Fruit fly (Drosophila melanogaster): Measurements from ENCODE around the gene CG5355.

DNA sequence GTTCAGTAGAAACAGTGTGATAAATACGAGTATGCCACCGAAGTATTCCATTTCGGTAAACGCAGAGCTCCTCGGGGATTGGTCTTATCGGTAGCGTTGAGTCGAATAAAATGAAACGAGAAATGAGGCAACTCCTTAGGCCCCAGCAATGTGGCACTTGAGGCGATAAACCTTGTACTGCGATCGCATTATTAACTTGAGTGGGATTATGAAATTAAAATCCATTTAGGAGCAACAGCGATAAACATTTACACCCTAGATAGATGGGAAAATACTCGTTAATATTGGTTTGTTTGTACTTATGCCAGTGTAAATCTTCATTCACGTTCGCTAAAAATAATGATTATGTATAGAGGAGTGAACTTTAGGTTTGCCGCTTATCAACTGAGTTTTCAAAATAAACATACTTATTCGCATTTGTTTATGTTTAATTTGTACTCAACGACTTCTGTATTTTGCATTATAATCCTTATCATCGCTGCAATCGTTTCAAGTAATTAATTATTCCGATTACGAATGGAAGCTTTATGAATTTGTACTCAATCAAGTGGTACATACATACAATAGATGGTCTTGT is 42.8 kb upstream of the CG5355 start:
- no peak for TF ChIP-seq dsx (GFP tag; optimal IDR thresholded peaks at IDR 0.05; ENCODE audit: poor library complexity, severe bottlenecking)
- TF ChIP-seq Hr39 (GFP tag; optimal IDR thresholded peaks at IDR 0.05): no peak
- no peak for TF ChIP-seq Gug (GFP tag; IDR thresholded peaks at IDR 0.05)
- TF ChIP-seq dac (GFP tag; optimal IDR thresholded peaks at IDR 0.05): no peak
- TF ChIP-seq lz (GFP tag; optimal IDR thresholded peaks at IDR 0.05): no peak
- no peak for TF ChIP-seq CG11294 (GFP tag; IDR thresholded peaks at IDR 0.05)
- TF ChIP-seq OdsH (GFP tag; optimal IDR thresholded peaks at IDR 0.05): no peak
- no peak for TF ChIP-seq fd59A (GFP tag; optimal IDR thresholded peaks at IDR 0.05)
- no peak for TF ChIP-seq CG6792 (GFP tag; optimal IDR thresholded peaks at IDR 0.05)
- TF ChIP-seq Lpt (GFP tag; optimal IDR thresholded peaks at IDR 0.05): no peak
- no peak for TF ChIP-seq CG6854 (GFP tag; optimal IDR thresholded peaks at IDR 0.05)
- no peak for TF ChIP-seq salr (GFP tag; optimal IDR thresholded peaks at IDR 0.05)
- no peak for TF ChIP-seq CG16779 (tag; optimal IDR thresholded peaks at IDR 0.05)
- no peak for TF ChIP-seq Hr4 (GFP tag; optimal IDR thresholded peaks at IDR 0.05)
